Worm (Caenorhabditis elegans) whole organism, L4 larva: ENCODE measurements around the gene tbb-6.
A peak's percentile ranks its signal among the peaks of the same experiment; 100 is the strongest.

Experiments used
- F26F4.8 ChIP-seq: fragments of 200-800 bp; sonication (Bioruptor generic); conservative IDR thresholded peaks from 2 replicates; pipeline ENCODE4 v1.3.6; 2022; ENCODE audit warnings: missing genetic modification characterization, missing compliant biosample characterization
- F44E2.7 ChIP-seq: fragments of 200-800 bp; sonication (Bioruptor generic); IDR thresholded peaks from 2 replicates; pipeline ENCODE4 v2.1.2; 2022; ENCODE audit warnings: missing genetic modification characterization, missing compliant biosample characterization
- F49E8.2 ChIP-seq: sonication (generic microtip); optimal IDR thresholded peaks from 2 replicates; lab custom pipeline; 2016; ENCODE audit warnings: missing compliant biosample characterization, mild to moderate bottlenecking, missing genetic modification characterization, borderline replicate concordance
- ZK337.2 ChIP-seq: fragments of 200-800 bp; sonication (Bioruptor generic); IDR thresholded peaks from 2 replicates; pipeline ENCODE4 v1.3.6; 2022; ENCODE audit warnings: missing genetic modification reagents, missing genetic modification characterization, missing compliant biosample characterization
- ama-1 ChIP-seq: fragments of 150-350 bp; optimal IDR thresholded peaks from 2 replicates; lab custom pipeline; 2014; ENCODE audit warnings: inconsistent platforms, mixed read lengths
- arid-1 ChIP-seq: fragments of 200-800 bp; sonication (Bioruptor generic); conservative IDR thresholded peaks from 2 replicates; pipeline ENCODE4 v1.3.6; 2022; ENCODE audit warnings: missing genetic modification reagents, missing genetic modification characterization, missing compliant biosample characterization
- ceh-20 ChIP-seq: fragments of 200-800 bp; sonication (Bioruptor generic); IDR thresholded peaks from 2 replicates; pipeline ENCODE4 v1.3.6; 2022; ENCODE audit warnings: missing genetic modification reagents, missing genetic modification characterization, missing compliant biosample characterization
- daf-8 ChIP-seq: fragments of 200-800 bp; sonication (Bioruptor generic); IDR thresholded peaks from 2 replicates; pipeline ENCODE4 v1.3.6; 2022; ENCODE audit warnings: missing genetic modification characterization, missing compliant biosample characterization
- dmd-6 ChIP-seq: fragments of 200-800 bp; sonication (Bioruptor generic); IDR thresholded peaks from 2 replicates; pipeline ENCODE4 v1.3.6; 2022; ENCODE audit warnings: missing genetic modification reagents, missing genetic modification characterization, missing compliant biosample characterization
- dmd-8 ChIP-seq: fragments of 200-800 bp; sonication (Bioruptor generic); IDR thresholded peaks from 2 replicates; pipeline ENCODE4 v1.3.6; 2022; ENCODE audit warnings: missing genetic modification characterization, missing compliant biosample characterization
- dpl-1 ChIP-seq: fragments of 150-350 bp; optimal IDR thresholded peaks from 2 replicates; lab custom pipeline; 2014; ENCODE audit warnings: missing biosample characterization, missing genetic modification reagents, missing genetic modification characterization
- dve-1 ChIP-seq: sonication (generic microtip); optimal IDR thresholded peaks from 2 replicates; lab custom pipeline; 2017; ENCODE audit warnings: antibody characterized with exemption, mild to moderate bottlenecking, missing genetic modification characterization, missing compliant biosample characterization; ENCODE audit not compliant: insufficient read depth
- hif-1 ChIP-seq, 2 experiments: sonication (generic microtip); optimal IDR thresholded peaks; 2 replicates each; lab custom pipeline; 2016 to 2017; ENCODE audit warnings: missing compliant biosample characterization in 2 of 2, missing genetic modification characterization in 2 of 2, missing genetic modification reagents in 2 of 2, missing genotype in 2 of 2, mild to moderate bottlenecking in 1 of 2
- hlh-11 ChIP-seq: fragments of 200-800 bp; sonication (Bioruptor generic); optimal IDR thresholded peaks from 2 replicates; lab custom pipeline; 2018; ENCODE audit warnings: mild to moderate bottlenecking, missing genetic modification characterization, missing compliant biosample characterization
- jun-1 ChIP-seq: fragments of 150-350 bp; optimal IDR thresholded peaks from 2 replicates; lab custom pipeline; 2014; ENCODE audit warnings: missing biosample characterization, missing genetic modification reagents, missing genetic modification characterization
- lin-39 ChIP-seq: fragments of 150-350 bp; optimal IDR thresholded peaks from 2 replicates; lab custom pipeline; 2014; ENCODE audit warnings: missing biosample characterization, missing genetic modification reagents, missing genetic modification characterization
- lir-3 ChIP-seq: sonication (generic microtip); optimal IDR thresholded peaks from 2 replicates; lab custom pipeline; 2016; ENCODE audit warnings: mild to moderate bottlenecking, missing genetic modification characterization, missing compliant biosample characterization
- lsy-2 ChIP-seq, 2 experiments: fragments of 150-350 bp in 1 of 2; sonication (generic microtip) in 1 of 2; optimal IDR thresholded peaks; 2 replicates each; lab custom pipeline; 2014 to 2017; ENCODE audit warnings: missing biosample characterization in 2 of 2, missing genetic modification characterization in 2 of 2
- mdl-1 ChIP-seq, 2 experiments: fragments of 150-350 bp in 1 of 2; sonication (generic microtip) in 1 of 2; optimal IDR thresholded peaks; 2 replicates each; lab custom pipeline; 2014 to 2017; ENCODE audit warnings: missing biosample characterization in 2 of 2, missing genetic modification characterization in 2 of 2
- mdt-29 ChIP-seq: fragments of 200-800 bp; sonication (Bioruptor generic); IDR thresholded peaks from 2 replicates; pipeline ENCODE4 v1.3.6; 2022; ENCODE audit warnings: missing genetic modification reagents, missing genetic modification characterization, missing compliant biosample characterization
- mep-1 ChIP-seq: fragments of 150-350 bp; sonication (generic microtip); optimal IDR thresholded peaks from 3 replicates; lab custom pipeline; 2014; ENCODE audit warnings: missing biosample characterization, missing genetic modification characterization
- mxl-3 ChIP-seq: fragments of 200-800 bp; sonication (Bioruptor generic); optimal IDR thresholded peaks from 2 replicates; lab custom pipeline; 2018; ENCODE audit warnings: mild to moderate bottlenecking, missing genetic modification characterization, missing compliant biosample characterization
- nhr-102 ChIP-seq: sonication (generic microtip); optimal IDR thresholded peaks from 2 replicates; lab custom pipeline; 2016; ENCODE audit warnings: mild to moderate bottlenecking, missing genetic modification characterization, moderate library complexity, missing compliant biosample characterization
- nhr-11 ChIP-seq: fragments of 150-350 bp; optimal IDR thresholded peaks from 2 replicates; lab custom pipeline; 2014; ENCODE audit warnings: missing biosample characterization, missing genetic modification characterization
- nhr-28 ChIP-seq: fragments of 150-350 bp; optimal IDR thresholded peaks from 2 replicates; lab custom pipeline; 2014; ENCODE audit warnings: missing biosample characterization, missing genetic modification characterization
- nhr-48 ChIP-seq: sonication (generic microtip); optimal IDR thresholded peaks from 2 replicates; lab custom pipeline; 2016; ENCODE audit warnings: mild to moderate bottlenecking, missing genetic modification characterization, missing compliant biosample characterization
- nhr-76 ChIP-seq: fragments of 150-350 bp; optimal IDR thresholded peaks from 2 replicates; lab custom pipeline; 2014; ENCODE audit warnings: missing biosample characterization, missing genetic modification characterization
- nhr-77 ChIP-seq: fragments of 150-350 bp; optimal IDR thresholded peaks from 2 replicates; lab custom pipeline; 2014; ENCODE audit warnings: missing biosample characterization, missing genetic modification characterization
- php-3 ChIP-seq: fragments of 200-800 bp; sonication (Bioruptor generic); IDR thresholded peaks from 2 replicates; pipeline ENCODE4 v1.3.6; 2022; ENCODE audit warnings: missing genetic modification reagents, missing genetic modification characterization, missing compliant biosample characterization
- rbr-2 ChIP-seq: sonication (generic microtip); optimal IDR thresholded peaks from 2 replicates; lab custom pipeline; 2016; ENCODE audit warnings: missing genotype, missing genetic modification characterization, missing compliant biosample characterization
- skn-1 ChIP-seq: fragments of 150-350 bp; optimal IDR thresholded peaks from 2 replicates; lab custom pipeline; 2014; ENCODE audit warnings: missing biosample characterization, missing genetic modification characterization
- spr-1 ChIP-seq: sonication (generic microtip); optimal IDR thresholded peaks from 2 replicates; lab custom pipeline; 2016; ENCODE audit warnings: mild to moderate bottlenecking, missing genetic modification characterization, missing compliant biosample characterization
- tra-1 ChIP-seq: fragments of 200-800 bp; sonication (Bioruptor generic); IDR thresholded peaks from 2 replicates; pipeline ENCODE4 v1.3.6; 2022; ENCODE audit warnings: missing genetic modification reagents, missing genetic modification characterization, missing compliant biosample characterization
- unc-130 ChIP-seq: sonication (generic microtip); optimal IDR thresholded peaks from 2 replicates; lab custom pipeline; 2016; ENCODE audit warnings: missing genetic modification reagents, missing genetic modification characterization, missing compliant biosample characterization
- unc-39 ChIP-seq: sonication (generic microtip); optimal IDR thresholded peaks from 2 replicates; lab custom pipeline; 2017; ENCODE audit warnings: missing biosample characterization, missing genetic modification characterization
- unc-62 ChIP-seq, 3 experiments: fragments of 150-350 bp in 1 of 3; sonication (generic microtip); optimal IDR thresholded peaks in 2 of 3; peaks in 1 of 3; 1 replicate in 1 of 3; 2 replicates in 2 of 3; lab custom pipeline; 2014 to 2017; ENCODE audit warnings: missing biosample characterization in 3 of 3, missing genetic modification characterization in 3 of 3, missing genetic modification reagents in 3 of 3, missing genotype in 1 of 3
- zip-11 ChIP-seq: fragments of 200-800 bp; sonication (Bioruptor generic); IDR thresholded peaks from 2 replicates; pipeline ENCODE4 v1.3.6; 2022; ENCODE audit warnings: missing genetic modification characterization, missing compliant biosample characterization
- zip-2 ChIP-seq: fragments of 150-350 bp; optimal IDR thresholded peaks from 2 replicates; lab custom pipeline; 2014; ENCODE audit warnings: missing biosample characterization, missing genetic modification characterization
- ztf-7 ChIP-seq: fragments of 150-350 bp; optimal IDR thresholded peaks from 2 replicates; lab custom pipeline; 2014; ENCODE audit warnings: missing biosample characterization, missing genetic modification characterization

Gene tbb-6

ce11 chrV:12291587-12291986, 30.3 kb downstream of the tbb-6 start, which contains the start of the genes srpa-68 and srh-16 (continued):
- peak; percentile 14 for TF ChIP-seq nhr-76 (tag; lab: Kevin White, UChicago)
- no peak for TF ChIP-seq ama-1 (lab: Kevin White, UChicago)
- TF ChIP-seq F26F4.8, result no peak
- TF ChIP-seq mep-1 (tag; lab: Kevin White, UChicago), result peak; percentile 90
- TF ChIP-seq rbr-2 (tag; lab: Kevin White, UChicago), result peak; percentile 89
- TF ChIP-seq dpl-1 (GFP tag; lab: Kevin White, UChicago), result peak; percentile 99
- peak; percentile 74 for TF ChIP-seq ztf-7 (tag; lab: Kevin White, UChicago)
- TF ChIP-seq php-3 (GFP tag; lab: Robert Waterston, UW), result no peak
- no peak for TF ChIP-seq mxl-3 (GFP tag; lab: Kevin White, UChicago)
- TF ChIP-seq dve-1 (tag; lab: Kevin White, UChicago), result peak; percentile 88
- TF ChIP-seq nhr-28 (tag; lab: Kevin White, UChicago), result peak; percentile 72
- peak; percentile 88 for TF ChIP-seq arid-1
- TF ChIP-seq F44E2.7, result no peak
- peak; percentile 37 for TF ChIP-seq nhr-77 (tag; lab: Kevin White, UChicago)
- peak; percentile 57 for TF ChIP-seq jun-1 (tag; lab: Kevin White, UChicago)
- TF ChIP-seq lir-3 (tag; lab: Kevin White, UChicago), result peak; percentile 36

ce11 chrV:12294091-12294490, 32.8 kb downstream of the tbb-6 start:
- TF ChIP-seq tra-1 (GFP tag; lab: Robert Waterston, UW) (0 out of 2 replicates have a peak, but pooled peaks have one; percentile 26), unc-62 (GFP tag; optimal IDR thresholded peaks at IDR 0.05 in 1 of 2; lab: Kevin White, UChicago) (peak in 1 of 2 experiments; percentile 79), unc-62 (tag; optimal IDR thresholded peaks at IDR 0.05; lab: Kevin White, UChicago) (no peak), ceh-20 (peak; percentile 34; the same call in 1 of the 2 replicates), dmd-8 (GFP tag; lab: Robert Waterston, UW) (no peak), nhr-28 (tag; lab: Kevin White, UChicago) (peak; percentile 32)

ce11 chrV:12295015-12295414, 33.7 kb downstream of the tbb-6 start:
- TF ChIP-seq lsy-2 (tag; optimal IDR thresholded peaks at IDR 0.05; lab: Kevin White, UChicago) (no peak), dmd-6 (no peak), unc-62 (GFP tag; optimal IDR thresholded peaks at IDR 0.05 in 1 of 2; lab: Kevin White, UChicago) (peak in 1 of 2 experiments; percentile 93), unc-62 (tag; optimal IDR thresholded peaks at IDR 0.05; lab: Kevin White, UChicago) (no peak), nhr-102 (tag; lab: Kevin White, UChicago) (no peak), hif-1 (tag; optimal IDR thresholded peaks at IDR 0.05; lab: Kevin White, UChicago) (no peak), mxl-3 (GFP tag; lab: Kevin White, UChicago) (peak; percentile 47), ZK337.2 (GFP tag; lab: Robert Waterston, UW) (no peak), mdt-29 (GFP tag; lab: Robert Waterston, UW) (no peak), unc-130 (GFP tag; lab: Kevin White, UChicago) (no peak), F26F4.8 (no peak), php-3 (GFP tag; lab: Robert Waterston, UW) (no peak), daf-8 (GFP tag; lab: Robert Waterston, UW) (no peak), mdl-1 (tag; optimal IDR thresholded peaks at IDR 0.05; lab: Kevin White, UChicago) (peak in 1 of 2 experiments; percentile 39), nhr-28 (tag; lab: Kevin White, UChicago) (peak; percentile 44), hlh-11 (peak; percentile 8), skn-1 (tag; lab: Kevin White, UChicago) (no peak), lin-39 (tag; lab: Kevin White, UChicago) (no peak), F49E8.2 (tag; lab: Kevin White, UChicago) (no peak)
- TF ChIP-seq, all 104 proteins: peak for 5

- TF ChIP-seq nhr-48 (tag; lab: Kevin White, UChicago) (no peak), unc-39 (tag; lab: Kevin White, UChicago) (no peak), jun-1 (tag; lab: Kevin White, UChicago) (no peak), zip-2 (tag; lab: Kevin White, UChicago) (no peak), zip-11 (GFP tag; lab: Robert Waterston, UW) (no peak), nhr-11 (tag; lab: Kevin White, UChicago) (no peak), unc-130 (GFP tag; lab: Kevin White, UChicago) (no peak), arid-1 (no peak), spr-1 (tag; lab: Kevin White, UChicago) (no peak)
- TF ChIP-seq, all 104 proteins: peak for 0
Measured at ce11 chrV:12295520-12295919, 34.2 kb downstream of the tbb-6 start.
